Worm (Caenorhabditis elegans) whole organism, L2 larva: ENCODE data around the gene acr-24.
"Not testable (repeated sequence)": the region's sequence is repeated elsewhere in the genome, so short reads cannot be mapped to it uniquely, and the experiment has no call there.

Source experiments
- C34F6.9 ChIP-seq: fragments of 150-350 bp; optimal IDR thresholded peaks from 2 replicates; lab custom pipeline; 2014; ENCODE audit warnings: missing biosample characterization, missing genetic modification characterization
- F13H6.1 ChIP-seq: sonication (generic microtip); optimal IDR thresholded peaks from 2 replicates; lab custom pipeline; 2016; ENCODE audit warnings: missing genetic modification characterization, missing compliant biosample characterization
- R02D3.7 ChIP-seq: fragments of 150-350 bp; optimal IDR thresholded peaks from 2 replicates; lab custom pipeline; 2014; ENCODE audit warnings: missing biosample characterization, missing genetic modification characterization
- Y55F3AM.14 ChIP-seq: fragments of 200-800 bp; sonication (Bioruptor generic); optimal IDR thresholded peaks from 2 replicates; lab custom pipeline; 2018; ENCODE audit warnings: mild to moderate bottlenecking, missing genetic modification characterization, missing compliant biosample characterization
- ZK546.5 ChIP-seq: sonication (generic microtip); optimal IDR thresholded peaks from 2 replicates; lab custom pipeline; 2017; ENCODE audit warnings: missing biosample characterization, missing genetic modification characterization
- aly-2 ChIP-seq: fragments of 150-350 bp; optimal IDR thresholded peaks from 2 replicates; lab custom pipeline; 2014; ENCODE audit warnings: missing biosample characterization, missing genetic modification characterization
- ama-1 ChIP-seq: fragments of 150-350 bp; optimal IDR thresholded peaks from 2 replicates; lab custom pipeline; 2018; ENCODE audit warnings: inconsistent platforms
- ceh-16 ChIP-seq: fragments of 150-350 bp; optimal IDR thresholded peaks from 2 replicates; lab custom pipeline; 2014; ENCODE audit warnings: missing biosample characterization, missing genetic modification characterization
- crh-2 ChIP-seq: sonication (generic microtip); optimal IDR thresholded peaks from 2 replicates; lab custom pipeline; 2017; ENCODE audit warnings: missing biosample characterization, missing genetic modification characterization
- dmd-4 ChIP-seq: sonication (generic microtip); optimal IDR thresholded peaks from 2 replicates; lab custom pipeline; 2017; ENCODE audit warnings: missing biosample characterization, missing genetic modification characterization
- egl-27 ChIP-seq: sonication (generic microtip); optimal IDR thresholded peaks from 3 replicates; lab custom pipeline; 2017; ENCODE audit warnings: missing biosample characterization, missing genetic modification reagents, missing genetic modification characterization
- elt-3 ChIP-seq: sonication (generic microtip); optimal IDR thresholded peaks from 2 replicates; lab custom pipeline; 2017; ENCODE audit warnings: missing biosample characterization, missing genetic modification characterization
- fos-1 ChIP-seq: fragments of 150-350 bp; optimal IDR thresholded peaks from 2 replicates; lab custom pipeline; 2014; ENCODE audit warnings: missing biosample characterization, missing genetic modification characterization
- gmeb-1 ChIP-seq: fragments of 150-350 bp; optimal IDR thresholded peaks from 2 replicates; lab custom pipeline; 2014; ENCODE audit warnings: missing biosample characterization, missing genetic modification characterization
- lin-11 ChIP-seq: fragments of 150-350 bp; sonication (generic microtip); optimal IDR thresholded peaks from 2 replicates; lab custom pipeline; 2014; ENCODE audit warnings: missing biosample characterization, missing genetic modification characterization, inconsistent platforms, mixed read lengths
- lin-13 ChIP-seq: fragments of 150-350 bp; optimal IDR thresholded peaks from 2 replicates; lab custom pipeline; 2014; ENCODE audit warnings: missing biosample characterization, missing genetic modification reagents, missing genetic modification characterization
- lsy-2 ChIP-seq, 2 experiments: fragments of 150-350 bp in 1 of 2; sonication (generic microtip) in 1 of 2; optimal IDR thresholded peaks; 2 replicates each; lab custom pipeline; 2014 to 2017; ENCODE audit warnings: missing biosample characterization in 2 of 2, missing genetic modification characterization in 2 of 2
- mbf-1 ChIP-seq: sonication (generic microtip); optimal IDR thresholded peaks from 2 replicates; lab custom pipeline; 2017; ENCODE audit warnings: missing biosample characterization, missing genetic modification characterization
- nhr-10 ChIP-seq: sonication (generic microtip); optimal IDR thresholded peaks from 2 replicates; lab custom pipeline; 2017; ENCODE audit warnings: missing biosample characterization, missing genetic modification characterization
- nhr-11 ChIP-seq: fragments of 150-350 bp; optimal IDR thresholded peaks from 2 replicates; lab custom pipeline; 2014; ENCODE audit warnings: missing biosample characterization, missing genetic modification characterization
- nhr-12 ChIP-seq: fragments of 150-350 bp; optimal IDR thresholded peaks from 2 replicates; lab custom pipeline; 2014; ENCODE audit warnings: missing biosample characterization, missing genetic modification characterization
- nhr-129 ChIP-seq: fragments of 150-350 bp; optimal IDR thresholded peaks from 2 replicates; lab custom pipeline; 2014; ENCODE audit warnings: missing biosample characterization, missing genetic modification characterization
- nhr-21 ChIP-seq: fragments of 150-350 bp; optimal IDR thresholded peaks from 2 replicates; lab custom pipeline; 2014; ENCODE audit warnings: missing biosample characterization, missing genetic modification characterization
- nhr-23 ChIP-seq: fragments of 150-350 bp; optimal IDR thresholded peaks from 2 replicates; lab custom pipeline; 2014; ENCODE audit warnings: missing biosample characterization, missing genetic modification reagents, missing genetic modification characterization
- nhr-237 ChIP-seq: fragments of 150-350 bp; optimal IDR thresholded peaks from 2 replicates; lab custom pipeline; 2014; ENCODE audit warnings: missing biosample characterization, missing genetic modification characterization
- nhr-25 ChIP-seq: fragments of 150-350 bp; sonication (generic microtip); optimal IDR thresholded peaks from 3 replicates; lab custom pipeline; 2014; ENCODE audit warnings: missing biosample characterization, missing genetic modification characterization
- nhr-6 ChIP-seq: fragments of 150-350 bp; optimal IDR thresholded peaks from 2 replicates; lab custom pipeline; 2014; ENCODE audit warnings: missing biosample characterization, missing genetic modification characterization
- sma-3 ChIP-seq: sonication (generic microtip); optimal IDR thresholded peaks from 2 replicates; lab custom pipeline; 2016; ENCODE audit warnings: missing genetic modification reagents, missing genetic modification characterization, missing compliant biosample characterization
- sma-9 ChIP-seq, 2 experiments: fragments of 150-350 bp in 1 of 2; sonication (generic microtip) in 1 of 2; optimal IDR thresholded peaks; 2 replicates each; lab custom pipeline; 2014 to 2016; ENCODE audit warnings: missing genetic modification characterization in 2 of 2, mild to moderate bottlenecking in 1 of 2, missing biosample characterization in 1 of 2, missing compliant biosample characterization in 1 of 2, missing genetic modification reagents in 1 of 2, moderate library complexity in 1 of 2
- unc-39 ChIP-seq: fragments of 150-350 bp; optimal IDR thresholded peaks from 2 replicates; lab custom pipeline; 2014; ENCODE audit warnings: missing biosample characterization, missing genetic modification characterization
- unc-55 ChIP-seq: fragments of 150-350 bp; sonication (generic microtip); optimal IDR thresholded peaks from 3 replicates; lab custom pipeline; 2014; ENCODE audit warnings: missing biosample characterization, missing genetic modification reagents, missing genetic modification characterization
- unc-62 ChIP-seq: fragments of 150-350 bp; optimal IDR thresholded peaks from 2 replicates; lab custom pipeline; 2014; ENCODE audit warnings: missing biosample characterization, missing genetic modification reagents, missing genetic modification characterization
- zag-1 ChIP-seq: fragments of 150-350 bp; optimal IDR thresholded peaks from 2 replicates; lab custom pipeline; 2014; ENCODE audit warnings: missing biosample characterization, missing genetic modification characterization
- ztf-1 ChIP-seq: fragments of 200-800 bp; sonication (Bioruptor generic); conservative IDR thresholded peaks from 2 replicates; pipeline ENCODE4 v1.3.6; 2022; ENCODE audit warnings: missing genetic modification characterization, missing compliant biosample characterization
- ztf-11 ChIP-seq: sonication (generic microtip); optimal IDR thresholded peaks from 2 replicates; lab custom pipeline; 2017; ENCODE audit warnings: missing biosample characterization, missing genetic modification characterization
- ztf-4 ChIP-seq: fragments of 150-350 bp; optimal IDR thresholded peaks from 2 replicates; lab custom pipeline; 2014; ENCODE audit warnings: missing biosample characterization, missing genetic modification characterization

The acr-24 gene

DNA sequence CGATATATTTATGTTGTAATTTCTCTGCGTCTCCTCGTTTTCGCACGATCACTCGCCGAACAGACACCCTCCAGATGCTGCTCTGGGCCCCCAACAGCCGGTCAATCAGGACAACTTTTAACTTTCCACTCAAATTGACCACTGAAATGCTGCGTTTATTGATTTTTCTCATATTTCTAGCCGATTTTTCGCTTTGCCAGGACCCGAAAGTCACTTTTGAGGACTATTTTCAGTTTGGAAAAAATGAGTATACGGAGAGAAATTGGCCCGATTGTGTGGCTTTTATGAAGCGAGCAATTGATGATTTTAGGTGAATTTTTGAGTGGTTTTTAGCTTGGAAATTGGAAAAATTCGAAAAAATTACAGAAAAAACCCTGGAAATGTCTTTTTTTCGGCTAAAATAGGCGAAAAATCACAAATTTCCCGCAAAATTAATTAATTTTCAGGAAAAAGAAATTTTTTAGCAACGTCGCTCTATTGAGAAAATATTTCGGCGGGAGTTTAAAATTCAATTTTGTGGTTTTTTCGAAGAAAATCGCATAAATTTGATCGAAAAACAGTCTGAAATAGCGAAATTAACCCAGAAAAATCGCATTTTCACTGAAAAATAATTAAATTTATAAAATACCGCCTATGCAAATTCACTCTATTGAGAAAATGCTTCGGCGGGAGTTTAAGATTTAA, 23.6 kb upstream of the acr-24 start, which contains the start of gene Y73F8A.26:
TSS of gene Y73F8A.26 (plus strand) at position 73 of the 684 bp plus-strand sequence.
- no peak for TF ChIP-seq ztf-4
- no peak for TF ChIP-seq nhr-237 (tag; lab: Kevin White, UChicago)
- TF ChIP-seq fos-1 (tag; lab: Kevin White, UChicago) = no peak
- TF ChIP-seq unc-39 (tag; lab: Kevin White, UChicago) = no peak
- TF ChIP-seq nhr-21 (tag; lab: Kevin White, UChicago) = no peak
- no peak for TF ChIP-seq zag-1
- TF ChIP-seq egl-27 (tag; lab: Kevin White, UChicago) = no peak
- no peak for TF ChIP-seq mbf-1 (tag; lab: Kevin White, UChicago)
- TF ChIP-seq lin-13 (GFP tag; lab: Kevin White, UChicago) = no peak
- TF ChIP-seq nhr-129 (tag; lab: Kevin White, UChicago) = no peak
- TF ChIP-seq, all 48 proteins: peak for 0

DNA sequence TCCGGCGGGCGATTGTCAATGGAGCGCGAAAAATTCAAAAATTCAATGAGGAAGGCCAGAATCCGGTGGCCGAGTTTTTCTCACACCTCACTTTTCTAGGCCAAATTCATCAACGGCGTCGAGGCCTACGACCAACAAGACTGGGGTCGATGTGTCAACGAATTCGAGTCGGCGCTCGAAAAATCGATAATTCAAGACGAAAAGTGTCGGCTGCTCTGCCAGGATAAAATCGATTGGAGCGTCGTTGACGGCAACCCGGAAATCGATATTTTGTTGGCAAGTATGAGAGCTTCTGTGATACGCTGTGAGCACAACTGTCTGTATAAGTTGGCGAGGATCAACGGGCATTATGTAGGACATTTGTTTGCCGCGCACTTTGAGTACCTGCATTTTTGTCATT, 21.5 kb upstream of the acr-24 start:
- TF ChIP-seq R02D3.7 (tag; lab: Kevin White, UChicago) (no peak), nhr-25 (no peak), sma-3 (GFP tag; lab: Kevin White, UChicago) (no peak), nhr-23 (tag; lab: Kevin White, UChicago) (no peak), unc-55 (GFP tag; lab: Kevin White, UChicago) (no peak), aly-2 (tag; lab: Kevin White, UChicago) (no peak), sma-9 (GFP tag; optimal IDR thresholded peaks at IDR 0.05; lab: Kevin White, UChicago) (no peak), sma-9 (tag; optimal IDR thresholded peaks at IDR 0.05; lab: Kevin White, UChicago) (no peak), ama-1 (lab: Kevin White, UChicago) (no peak), lin-11 (no peak), unc-39 (tag; lab: Kevin White, UChicago) (no peak), F13H6.1 (tag; lab: Kevin White, UChicago) (no peak), dmd-4 (tag; lab: Kevin White, UChicago) (no peak), lsy-2 (tag; optimal IDR thresholded peaks at IDR 0.05; lab: Kevin White, UChicago) (no peak), zag-1 (no peak)

DNA sequence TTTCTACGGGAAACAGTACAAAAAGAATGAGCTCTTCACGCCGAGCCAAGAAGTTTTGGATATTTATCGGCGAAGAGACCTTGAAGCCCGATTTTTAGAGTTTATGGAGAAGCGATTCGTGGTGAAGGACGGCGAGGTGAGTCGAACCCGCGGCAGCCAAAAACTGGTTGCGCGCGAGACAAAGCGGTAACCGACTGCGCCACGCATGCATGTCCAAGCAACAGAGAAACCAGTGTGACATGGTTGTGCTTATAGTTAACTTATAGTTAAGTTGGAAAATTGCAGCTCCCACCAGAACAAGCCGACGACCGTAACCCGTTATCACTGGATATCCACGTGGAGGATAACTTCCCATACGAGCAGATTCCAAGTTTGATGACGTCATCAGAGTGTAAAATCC, 21.0 kb upstream of the acr-24 start:
- no peak for TF ChIP-seq ztf-1 (GFP tag; lab: Robert Waterston, UW)
- no peak for TF ChIP-seq sma-9 (GFP tag; optimal IDR thresholded peaks at IDR 0.05; lab: Kevin White, UChicago)
- TF ChIP-seq sma-9 (tag; optimal IDR thresholded peaks at IDR 0.05; lab: Kevin White, UChicago) = no peak
- TF ChIP-seq ama-1 (lab: Kevin White, UChicago) = no peak
- no peak for TF ChIP-seq aly-2 (tag; lab: Kevin White, UChicago)
- no peak for TF ChIP-seq ztf-4
- TF ChIP-seq unc-55 (GFP tag; lab: Kevin White, UChicago) = peak; percentile 39
- TF ChIP-seq ZK546.5 (tag; lab: Kevin White, UChicago) = no peak
- no peak for TF ChIP-seq C34F6.9 (tag; lab: Kevin White, UChicago)
- no peak for TF ChIP-seq nhr-23 (tag; lab: Kevin White, UChicago)
- no peak for TF ChIP-seq nhr-12 (tag; lab: Kevin White, UChicago)
- TF ChIP-seq R02D3.7 (tag; lab: Kevin White, UChicago) = no peak
- peak; percentile 66 for TF ChIP-seq nhr-129 (tag; lab: Kevin White, UChicago)
- peak; percentile 31 for TF ChIP-seq gmeb-1 (tag; lab: Kevin White, UChicago)
- TF ChIP-seq nhr-10 = no peak
- TF ChIP-seq crh-2 (tag; lab: Kevin White, UChicago) = peak; percentile 16
- TF ChIP-seq nhr-25 = no peak
- no peak for TF ChIP-seq ceh-16 (tag; lab: Kevin White, UChicago)
- TF ChIP-seq ztf-11 (tag; lab: Kevin White, UChicago) = no peak
- TF ChIP-seq nhr-11 (tag; lab: Kevin White, UChicago) = no peak
- TF ChIP-seq nhr-6 (tag; lab: Kevin White, UChicago) = no peak
- TF ChIP-seq lsy-2 (tag; optimal IDR thresholded peaks at IDR 0.05; lab: Kevin White, UChicago) = no peak
- TF ChIP-seq nhr-21 (tag; lab: Kevin White, UChicago) = no peak
- TF ChIP-seq Y55F3AM.14 (GFP tag; lab: Kevin White, UChicago) = no peak
- no peak for TF ChIP-seq unc-62 (GFP tag; lab: Kevin White, UChicago)
- no peak for TF ChIP-seq sma-3 (GFP tag; lab: Kevin White, UChicago)

DNA sequence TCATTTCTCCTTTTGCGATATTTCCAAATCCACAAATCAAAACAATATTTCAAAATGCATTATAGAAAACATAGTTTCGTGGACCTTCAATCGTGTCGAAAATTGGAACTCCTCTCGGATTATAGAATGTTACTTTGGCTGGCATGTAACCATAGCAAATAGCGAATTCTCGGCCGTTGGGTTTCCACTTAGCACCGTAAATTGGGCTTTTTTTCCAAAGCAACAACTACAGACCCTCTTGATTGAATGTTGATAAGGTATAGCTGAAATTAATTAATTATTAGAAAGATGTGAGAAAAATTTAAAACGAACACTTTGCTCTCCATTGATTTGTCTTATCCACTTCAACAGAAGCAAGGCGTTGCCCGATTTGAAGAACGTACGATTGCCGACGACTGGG, 24.0 kb downstream of the acr-24 start, which contains the start of gene Y73F8A.32:
TSS of gene Y73F8A.32 (minus strand) at position 101 of the 400 bp plus-strand sequence.
- TF ChIP-seq Y55F3AM.14 (GFP tag; lab: Kevin White, UChicago); nhr-21 (tag; lab: Kevin White, UChicago); elt-3: not testable (repeated sequence)
